Worm (Caenorhabditis elegans) whole organism, L4/young adult: ENCODE measurements around the gene H12D21.6.
A peak's percentile ranks its signal among the peaks of the same experiment; 100 is the strongest.

ENCODE experiments used
- W03F9.2 ChIP-seq: fragments of 150-350 bp; optimal IDR thresholded peaks from 2 replicates; lab custom pipeline; 2014; ENCODE audit warnings: missing biosample characterization, missing genetic modification characterization
- dao-5 ChIP-seq: sonication (generic microtip); optimal IDR thresholded peaks from 2 replicates; lab custom pipeline; 2016; ENCODE audit warnings: missing genotype, missing genetic modification characterization, moderate library complexity, missing compliant biosample characterization
- him-1 ChIP-seq: sonication (generic microtip); optimal IDR thresholded peaks from 2 replicates; lab custom pipeline; 2016; ENCODE audit warnings: missing genotype, missing genetic modification reagents, missing genetic modification characterization, missing compliant biosample characterization

H12D21.6 gene

ce11 chrV:14859380-14859779, 38.3 kb downstream of the H12D21.6 start:
- no peak for TF ChIP-seq him-1 (tag; lab: Kevin White, UChicago)
- no peak for TF ChIP-seq W03F9.2 (tag; lab: Kevin White, UChicago)
- TF ChIP-seq dao-5 (tag; lab: Kevin White, UChicago) = no peak

ce11 chrV:14858503-14858902, 39.1 kb downstream of the H12D21.6 start, which contains the start of gene npr-13:
Gene npr-13, minus strand, starts transcription at chrV:14858603.
- no peak for TF ChIP-seq dao-5 (tag; lab: Kevin White, UChicago)
- no peak for TF ChIP-seq W03F9.2 (tag; lab: Kevin White, UChicago)
- no peak for TF ChIP-seq him-1 (tag; lab: Kevin White, UChicago)

ce11 chrV:14855626-14856025, 42.0 kb downstream of the H12D21.6 start:
- no peak for TF ChIP-seq dao-5 (tag; lab: Kevin White, UChicago)
- peak; percentile 9 for TF ChIP-seq him-1 (tag; lab: Kevin White, UChicago)

ce11 chrV:14854261-14854660, 43.4 kb downstream of the H12D21.6 start:
- no peak for TF ChIP-seq him-1 (tag; lab: Kevin White, UChicago)
- TF ChIP-seq dao-5 (tag; lab: Kevin White, UChicago) = no peak
- TF ChIP-seq W03F9.2 (tag; lab: Kevin White, UChicago) = no peak

- TF ChIP-seq dao-5 (tag; lab: Kevin White, UChicago) = no peak
- no peak for TF ChIP-seq him-1 (tag; lab: Kevin White, UChicago)
- no peak for TF ChIP-seq W03F9.2 (tag; lab: Kevin White, UChicago)
Observed at ce11 chrV:14853739-14854138, 43.9 kb downstream of the H12D21.6 start.

ce11 chrV:14852620-14853019, 45.0 kb downstream of the H12D21.6 start:
- no peak for TF ChIP-seq W03F9.2 (tag; lab: Kevin White, UChicago)
- no peak for TF ChIP-seq him-1 (tag; lab: Kevin White, UChicago)
- TF ChIP-seq dao-5 (tag; lab: Kevin White, UChicago) = no peak

- no peak for TF ChIP-seq him-1 (tag; lab: Kevin White, UChicago)
- no peak for TF ChIP-seq W03F9.2 (tag; lab: Kevin White, UChicago)
- TF ChIP-seq dao-5 (tag; lab: Kevin White, UChicago) = no peak
Observed at ce11 chrV:14851972-14852371, 45.7 kb downstream of the H12D21.6 start.

- TF ChIP-seq dao-5 (tag; lab: Kevin White, UChicago) = no peak
- peak; percentile 38 for TF ChIP-seq him-1 (tag; lab: Kevin White, UChicago)
Observed at ce11 chrV:14851206-14851605, 46.4 kb downstream of the H12D21.6 start.

- TF ChIP-seq dao-5 (tag; lab: Kevin White, UChicago) = no peak
- TF ChIP-seq him-1 (tag; lab: Kevin White, UChicago) = no peak
- TF ChIP-seq W03F9.2 (tag; lab: Kevin White, UChicago) = no peak
Observed at ce11 chrV:14850530-14850929, 47.1 kb downstream of the H12D21.6 start.

ce11 chrV:14849628-14850027, 48.0 kb downstream of the H12D21.6 start:
- TF ChIP-seq W03F9.2 (tag; lab: Kevin White, UChicago) (peak; percentile 64), him-1 (tag; lab: Kevin White, UChicago) (no peak), dao-5 (tag; lab: Kevin White, UChicago) (no peak)

- TF ChIP-seq dao-5 (tag; lab: Kevin White, UChicago) (no peak), him-1 (tag; lab: Kevin White, UChicago) (no peak), W03F9.2 (tag; lab: Kevin White, UChicago) (peak; percentile 54)
Observed at ce11 chrV:14848510-14849206, 49.0 kb downstream of the H12D21.6 start.
